Worm (Caenorhabditis elegans) whole organism, L1 larva: ENCODE data around the gene letm-1.

Source experiments
- C04F5.9 ChIP-seq: sonication (generic microtip); optimal IDR thresholded peaks from 2 replicates; lab custom pipeline; 2016; ENCODE audit warnings: missing genetic modification characterization, missing compliant biosample characterization
- C16A3.4 ChIP-seq: fragments of 150-350 bp; optimal IDR thresholded peaks from 2 replicates; lab custom pipeline; 2014; ENCODE audit warnings: missing biosample characterization, missing genetic modification characterization
- C34B4.2 ChIP-seq: sonication (generic microtip); optimal IDR thresholded peaks from 2 replicates; lab custom pipeline; 2017; ENCODE audit warnings: mild to moderate bottlenecking, missing genetic modification characterization, missing compliant biosample characterization
- F16B12.6 ChIP-seq: fragments of 150-350 bp; optimal IDR thresholded peaks from 2 replicates; lab custom pipeline; 2014; ENCODE audit warnings: missing biosample characterization, missing genetic modification characterization
- aly-2 ChIP-seq: fragments of 150-350 bp; optimal IDR thresholded peaks from 2 replicates; lab custom pipeline; 2014; ENCODE audit warnings: missing biosample characterization, missing genetic modification characterization
- ama-1 ChIP-seq: fragments of 150-350 bp; optimal IDR thresholded peaks from 2 replicates; lab custom pipeline; 2014
- blmp-1 ChIP-seq: fragments of 150-350 bp; optimal IDR thresholded peaks from 2 replicates; lab custom pipeline; 2014; ENCODE audit warnings: missing biosample characterization, missing genetic modification characterization
- ceh-82 ChIP-seq, 3 experiments: fragments of 150-350 bp in 1 of 3; sonication (generic microtip) in 2 of 3; optimal IDR thresholded peaks; 2 replicates each; lab custom pipeline; 2014 to 2017; ENCODE audit warnings: missing biosample characterization in 3 of 3, missing genetic modification characterization in 3 of 3
- ceh-88 ChIP-seq: fragments of 200-800 bp; sonication (Bioruptor generic); IDR thresholded peaks from 2 replicates; pipeline ENCODE4 v1.3.6; 2022; ENCODE audit warnings: missing genetic modification characterization, missing compliant biosample characterization
- ces-1 ChIP-seq: fragments of 150-350 bp; optimal IDR thresholded peaks from 2 replicates; lab custom pipeline; 2014; ENCODE audit warnings: missing biosample characterization, missing genetic modification reagents, missing genetic modification characterization
- dpl-1 ChIP-seq, 3 experiments: fragments of 150-350 bp in 2 of 3; sonication (generic microtip) in 1 of 3; optimal IDR thresholded peaks; 2 replicates each; lab custom pipeline; 2014 to 2017; ENCODE audit warnings: missing biosample characterization in 3 of 3, missing genetic modification characterization in 3 of 3, missing genetic modification reagents in 3 of 3
- efl-1 ChIP-seq, 4 experiments: fragments of 150-350 bp; optimal IDR thresholded peaks in 3 of 4; peaks in 1 of 4; 1 replicate in 1 of 4; 2 replicates in 3 of 4; lab custom pipeline; 2014; ENCODE audit warnings: missing biosample characterization in 2 of 4, missing genetic modification characterization in 2 of 4, missing genetic modification reagents in 2 of 4
- egl-13 ChIP-seq: sonication (generic microtip); optimal IDR thresholded peaks from 2 replicates; lab custom pipeline; 2016; ENCODE audit warnings: missing genotype, missing genetic modification reagents, missing genetic modification characterization, missing compliant biosample characterization
- egl-27 ChIP-seq, 2 experiments: fragments of 150-350 bp in 1 of 2; sonication (generic microtip); optimal IDR thresholded peaks; 3 replicates each; lab custom pipeline; 2017 to 2018; ENCODE audit warnings: missing biosample characterization in 2 of 2, missing genetic modification characterization in 2 of 2, missing genetic modification reagents in 2 of 2
- elt-3 ChIP-seq, 6 experiments: fragments of 150-350 bp in 1 of 6; sonication (generic microtip); optimal IDR thresholded peaks; 2 replicates each; lab custom pipeline; 2017 to 2018; ENCODE audit warnings: missing biosample characterization in 6 of 6, missing genetic modification characterization in 6 of 6, inconsistent platforms in 1 of 6
- fkh-8 ChIP-seq: sonication (generic microtip); optimal IDR thresholded peaks from 2 replicates; lab custom pipeline; 2016; ENCODE audit warnings: mild to moderate bottlenecking, missing genetic modification characterization, missing compliant biosample characterization
- hpl-2 ChIP-seq: fragments of 150-350 bp; optimal IDR thresholded peaks from 2 replicates; lab custom pipeline; 2014; ENCODE audit warnings: missing biosample characterization, missing genetic modification reagents, missing genetic modification characterization
- irx-1 ChIP-seq: sonication (generic microtip); optimal IDR thresholded peaks from 2 replicates; lab custom pipeline; 2016; ENCODE audit warnings: missing genetic modification characterization, missing compliant biosample characterization
- isw-1 ChIP-seq: fragments of 200-800 bp; sonication (Bioruptor generic); IDR thresholded peaks from 2 replicates; pipeline ENCODE4 v1.3.6; 2022; ENCODE audit warnings: missing genetic modification characterization, missing compliant biosample characterization
- jun-1 ChIP-seq: fragments of 150-350 bp; optimal IDR thresholded peaks from 2 replicates; lab custom pipeline; 2014; ENCODE audit warnings: missing biosample characterization, missing genetic modification reagents, missing genetic modification characterization
- lin-14 ChIP-seq: fragments of 200-800 bp; sonication (Bioruptor generic); optimal IDR thresholded peaks from 2 replicates; lab custom pipeline; 2018; ENCODE audit warnings: mild to moderate bottlenecking, missing genetic modification characterization, moderate library complexity, missing compliant biosample characterization
- lin-15B ChIP-seq: fragments of 150-350 bp; sonication (generic microtip); optimal IDR thresholded peaks from 3 replicates; lab custom pipeline; 2014; ENCODE audit warnings: missing biosample characterization, missing genetic modification characterization
- lin-39 ChIP-seq: fragments of 150-350 bp; optimal IDR thresholded peaks from 2 replicates; lab custom pipeline; 2014; ENCODE audit warnings: missing biosample characterization, missing genetic modification reagents, missing genetic modification characterization
- mdl-1 ChIP-seq, 2 experiments: fragments of 150-350 bp; optimal IDR thresholded peaks; 2 replicates each; lab custom pipeline; 2014 to 2017; ENCODE audit warnings: missing biosample characterization in 2 of 2, missing genetic modification characterization in 2 of 2, inconsistent platforms in 1 of 2
- mep-1 ChIP-seq: fragments of 150-350 bp; optimal IDR thresholded peaks from 2 replicates; lab custom pipeline; 2014; ENCODE audit warnings: missing biosample characterization, missing genetic modification characterization
- nhr-11 ChIP-seq: fragments of 150-350 bp; optimal IDR thresholded peaks from 2 replicates; lab custom pipeline; 2014; ENCODE audit warnings: missing biosample characterization, missing genetic modification characterization
- nhr-19 ChIP-seq: fragments of 200-800 bp; sonication (Bioruptor generic); conservative IDR thresholded peaks from 2 replicates; pipeline ENCODE4 v1.3.6; 2022; ENCODE audit warnings: missing genetic modification characterization, missing compliant biosample characterization
- nhr-20 ChIP-seq: sonication (generic microtip); optimal IDR thresholded peaks from 2 replicates; lab custom pipeline; 2016; ENCODE audit warnings: mild to moderate bottlenecking, missing genetic modification characterization, missing compliant biosample characterization
- nhr-28 ChIP-seq: fragments of 150-350 bp; optimal IDR thresholded peaks from 2 replicates; lab custom pipeline; 2014; ENCODE audit warnings: missing biosample characterization, missing genetic modification characterization
- nhr-47 ChIP-seq: sonication (generic microtip); optimal IDR thresholded peaks from 2 replicates; lab custom pipeline; 2016; ENCODE audit warnings: mild to moderate bottlenecking, missing genetic modification characterization, moderate library complexity, missing compliant biosample characterization
- nhr-71 ChIP-seq: sonication (generic microtip); optimal IDR thresholded peaks from 2 replicates; lab custom pipeline; 2016; ENCODE audit warnings: mild to moderate bottlenecking, missing genetic modification characterization, moderate library complexity, missing compliant biosample characterization
- nhr-76 ChIP-seq: sonication (generic microtip); optimal IDR thresholded peaks from 2 replicates; lab custom pipeline; 2017; ENCODE audit warnings: missing biosample characterization, missing genetic modification characterization
- nhr-84 ChIP-seq: sonication (generic microtip); optimal IDR thresholded peaks from 2 replicates; lab custom pipeline; 2017; ENCODE audit warnings: missing biosample characterization, missing genetic modification characterization
- nhr-85 ChIP-seq: sonication (generic microtip); peaks from one replicate; lab custom pipeline; 2016; ENCODE audit warnings: missing genetic modification characterization, inconsistent platforms, missing compliant biosample characterization
- nhr-90 ChIP-seq: sonication (generic microtip); optimal IDR thresholded peaks from 2 replicates; lab custom pipeline; 2016; ENCODE audit warnings: mild to moderate bottlenecking, missing genetic modification characterization, missing compliant biosample characterization; ENCODE audit not compliant: poor library complexity
- pag-3 ChIP-seq: sonication (generic microtip); optimal IDR thresholded peaks from 2 replicates; lab custom pipeline; 2017; ENCODE audit warnings: missing genetic modification characterization, mild to moderate bottlenecking, missing compliant biosample characterization, antibody characterized with exemption, borderline replicate concordance; ENCODE audit not compliant: insufficient read depth
- skn-1 ChIP-seq: fragments of 150-350 bp; optimal IDR thresholded peaks from 2 replicates; lab custom pipeline; 2014; ENCODE audit warnings: missing biosample characterization, missing genetic modification characterization
- snu-23 ChIP-seq: sonication (generic microtip); optimal IDR thresholded peaks from 2 replicates; lab custom pipeline; 2016; ENCODE audit warnings: missing genetic modification characterization, missing compliant biosample characterization
- swsn-7 ChIP-seq: sonication (generic microtip); optimal IDR thresholded peaks from 2 replicates; lab custom pipeline; 2016; ENCODE audit warnings: missing genetic modification characterization, missing compliant biosample characterization
- tbx-2 ChIP-seq: sonication (generic microtip); optimal IDR thresholded peaks from 2 replicates; lab custom pipeline; 2016; ENCODE audit warnings: missing genetic modification characterization, missing compliant biosample characterization
- unc-130 ChIP-seq: fragments of 150-350 bp; optimal IDR thresholded peaks from 2 replicates; lab custom pipeline; 2017; ENCODE audit warnings: missing biosample characterization, missing genetic modification characterization, inconsistent platforms
- unc-30 ChIP-seq: sonication (generic microtip); optimal IDR thresholded peaks from 2 replicates; lab custom pipeline; 2017; ENCODE audit warnings: missing biosample characterization, missing genetic modification characterization
- unc-62 ChIP-seq: fragments of 150-350 bp; optimal IDR thresholded peaks from 2 replicates; lab custom pipeline; 2014; ENCODE audit warnings: missing biosample characterization, missing genetic modification reagents, missing genetic modification characterization
- unc-86 ChIP-seq: sonication (generic microtip); optimal IDR thresholded peaks from 2 replicates; lab custom pipeline; 2016; ENCODE audit warnings: missing genetic modification characterization, missing compliant biosample characterization
- xbp-1 ChIP-seq: sonication (generic microtip); optimal IDR thresholded peaks from 2 replicates; lab custom pipeline; 2016; ENCODE audit warnings: missing genetic modification characterization, missing compliant biosample characterization
- ztf-11 ChIP-seq, 2 experiments: sonication (generic microtip); optimal IDR thresholded peaks; 2 replicates each; lab custom pipeline; 2016 to 2017; ENCODE audit warnings: missing genetic modification characterization in 2 of 2, missing biosample characterization in 1 of 2, missing compliant biosample characterization in 1 of 2

letm-1 gene

ce11 chrV:13627103-13627623 lies 33.9 kb upstream of the letm-1 start, which contains the start of gene sde-2 (continued):
- peak; percentile 49 for TF ChIP-seq nhr-71 (tag; lab: Kevin White, UChicago)
- no peak for TF ChIP-seq nhr-20 (tag; lab: Kevin White, UChicago)
- TF ChIP-seq nhr-47, result no peak
- no peak for TF ChIP-seq ces-1 (GFP tag; lab: Kevin White, UChicago)
- TF ChIP-seq nhr-11 (tag; lab: Kevin White, UChicago), result no peak
- TF ChIP-seq unc-62 (GFP tag; lab: Kevin White, UChicago), result no peak
- no peak for TF ChIP-seq skn-1 (tag; lab: Kevin White, UChicago)
- TF ChIP-seq lin-39 (tag; lab: Kevin White, UChicago), result no peak
- no peak for TF ChIP-seq blmp-1 (tag; lab: Kevin White, UChicago)
- TF ChIP-seq ceh-88 (GFP tag; lab: Robert Waterston, UW), result no peak
- no peak for TF ChIP-seq ztf-11 (tag; optimal IDR thresholded peaks at IDR 0.05; lab: Kevin White, UChicago)
- TF ChIP-seq C04F5.9, result no peak
- no peak for TF ChIP-seq hpl-2 (GFP tag; lab: Kevin White, UChicago)
- TF ChIP-seq isw-1 (GFP tag; lab: Robert Waterston, UW), result peak; percentile 16; the same call in 1 of the 2 replicates
- no peak for TF ChIP-seq unc-30 (tag; lab: Kevin White, UChicago)
- TF ChIP-seq nhr-28 (tag; lab: Kevin White, UChicago), result no peak
- no peak for TF ChIP-seq F16B12.6 (tag; lab: Kevin White, UChicago)
- TF ChIP-seq elt-3 (tag; optimal IDR thresholded peaks at IDR 0.05; lab: Kevin White, UChicago), result no peak
- no peak for TF ChIP-seq nhr-84 (tag; lab: Kevin White, UChicago)
- TF ChIP-seq nhr-76 (tag; lab: Kevin White, UChicago), result no peak
- no peak for TF ChIP-seq aly-2 (tag; lab: Kevin White, UChicago)
- no peak for TF ChIP-seq nhr-19 (GFP tag; lab: Robert Waterston, UW)
- peak; percentile 6 to 39 for TF ChIP-seq efl-1 (optimal IDR thresholded peaks at IDR 0.05; lab: Kevin White, UChicago)
- peak; percentile 28 to 86 for TF ChIP-seq efl-1 (GFP tag; optimal IDR thresholded peaks at IDR 0.05 in 1 of 2; lab: Kevin White, UChicago)
- TF ChIP-seq lin-14 (GFP tag; lab: Kevin White, UChicago), result peak; percentile 82
- TF ChIP-seq ama-1, result no peak
- no peak for TF ChIP-seq mdl-1 (tag; optimal IDR thresholded peaks at IDR 0.05; lab: Kevin White, UChicago)
- TF ChIP-seq fkh-8 (tag; lab: Kevin White, UChicago), result no peak
- no peak for TF ChIP-seq C16A3.4
- no peak for TF ChIP-seq unc-130
- peak in 2 of 3 experiments; percentile 28 to 38 for TF ChIP-seq dpl-1 (GFP tag; optimal IDR thresholded peaks at IDR 0.05; lab: Kevin White, UChicago)
- no peak for TF ChIP-seq lin-15B (tag; lab: Kevin White, UChicago)
- TF ChIP-seq nhr-85 (tag; lab: Kevin White, UChicago), result no peak
- TF ChIP-seq mep-1 (tag; lab: Kevin White, UChicago), result no peak
- peak; percentile 33 for TF ChIP-seq snu-23 (GFP tag; lab: Kevin White, UChicago)
- no peak for TF ChIP-seq egl-13 (tag; lab: Kevin White, UChicago)
- TF ChIP-seq xbp-1, result no peak
- TF ChIP-seq jun-1 (tag; lab: Kevin White, UChicago), result no peak
- TF ChIP-seq unc-86 (tag; lab: Kevin White, UChicago), result no peak
- no peak for TF ChIP-seq pag-3 (tag; lab: Kevin White, UChicago)
- no peak for TF ChIP-seq nhr-90
- TF ChIP-seq egl-27 (tag; optimal IDR thresholded peaks at IDR 0.05; lab: Kevin White, UChicago), result no peak
- TF ChIP-seq ceh-82 (tag; optimal IDR thresholded peaks at IDR 0.05; lab: Kevin White, UChicago), result peak in 1 of 3 experiments; percentile 0
- TF ChIP-seq tbx-2 (tag; lab: Kevin White, UChicago), result peak; percentile 44
- TF ChIP-seq swsn-7, result peak; percentile 33
- TF ChIP-seq C34B4.2, result no peak
- TF ChIP-seq irx-1 (tag; lab: Kevin White, UChicago), result no peak
